Fruit fly (Drosophila melanogaster) whole organism, pupa: ENCODE results near the gene CG43246.

Experiments
- CG10348 ChIP-seq: fragments of 200-800 bp; sonication (Bioruptor generic); IDR thresholded peaks from 2 replicates; pipeline ENCODE4 v1.3.6; 2022; ENCODE audit warnings: missing biosample characterization, missing genetic modification characterization
- CG12605 ChIP-seq: fragments of 200-800 bp; sonication (Bioruptor generic); IDR thresholded peaks from 2 replicates; pipeline ENCODE4 v1.3.6; 2022; ENCODE audit warnings: missing biosample characterization, missing genetic modification characterization
- CG13204 ChIP-seq: fragments of 200-800 bp; sonication (Bioruptor generic); optimal IDR thresholded peaks from 2 replicates; lab custom pipeline; 2018; ENCODE audit warnings: missing biosample characterization, mild to moderate bottlenecking, missing genetic modification characterization, moderate library complexity
- CG17806 ChIP-seq: fragments of 200-800 bp; sonication (Bioruptor generic); optimal IDR thresholded peaks from 2 replicates; lab custom pipeline; 2018; ENCODE audit warnings: missing biosample characterization, mild to moderate bottlenecking, missing genetic modification characterization, moderate library complexity
- CG8159 ChIP-seq: fragments of 200-800 bp; sonication (Bioruptor generic); optimal IDR thresholded peaks from 3 replicates; lab custom pipeline; 2018; ENCODE audit warnings: missing biosample characterization, mild to moderate bottlenecking, missing genetic modification characterization, moderate library complexity
- D1 ChIP-seq: fragments of 200-800 bp; sonication (Bioruptor generic); optimal IDR thresholded peaks from 2 replicates; lab custom pipeline; 2018; ENCODE audit warnings: missing biosample characterization, mild to moderate bottlenecking, missing genetic modification characterization, moderate library complexity
- EcR ChIP-seq: fragments of 200-800 bp; sonication (Bioruptor generic); optimal IDR thresholded peaks from 3 replicates; lab custom pipeline; 2019; ENCODE audit warnings: missing biosample characterization, missing genetic modification characterization, mild to moderate bottlenecking, moderate library complexity, missing genetic modification reagents
- Ets98B ChIP-seq: fragments of 200-800 bp; sonication (Bioruptor generic); IDR thresholded peaks from 2 replicates; pipeline ENCODE4 v1.3.6; 2022; ENCODE audit warnings: missing biosample characterization, missing genetic modification characterization
- rn ChIP-seq: fragments of 200-800 bp; sonication (Bioruptor generic); IDR thresholded peaks from 2 replicates; pipeline ENCODE4 v1.3.6; 2022; ENCODE audit warnings: missing biosample characterization, missing genetic modification characterization

- TF ChIP-seq CG12605 (GFP tag; lab: Robert Waterston, UW) (no peak), CG17806 (tag; lab: Kevin White, UChicago) (no peak), rn (GFP tag; lab: Robert Waterston, UW) (no peak), CG10348 (GFP tag; lab: Robert Waterston, UW) (no peak), D1 (tag; lab: Kevin White, UChicago) (no peak), CG13204 (no peak), CG8159 (tag; lab: Kevin White, UChicago) (no peak), EcR (GFP tag; lab: Kevin White, UChicago) (no peak), Ets98B (GFP tag; lab: Robert Waterston, UW) (no peak)
These were observed 24.2 kb downstream of the CG43246 start, which contains the start of gene Lk for dm6 chr3L:14560664-14561063.
